Fruit fly (Drosophila melanogaster) whole organism, prepupa: ENCODE data around the gene dop.

Experiments
- Blimp-1 ChIP-seq: fragments of 200-800 bp; sonication (Bioruptor generic); optimal IDR thresholded peaks from 3 replicates; lab custom pipeline; 2017; ENCODE audit warnings: missing biosample characterization, missing genetic modification characterization, mild to moderate bottlenecking, moderate library complexity, missing genetic modification reagents
- CG15336 ChIP-seq: fragments of 200-800 bp; sonication (Bioruptor generic); IDR thresholded peaks from 2 replicates; pipeline ENCODE4 v1.3.6; 2022; ENCODE audit warnings: missing biosample characterization, missing genetic modification characterization
- CG16779 ChIP-seq: fragments of 200-800 bp; sonication (Bioruptor generic); optimal IDR thresholded peaks from 3 replicates; lab custom pipeline; 2017; ENCODE audit warnings: missing biosample characterization, mild to moderate bottlenecking, missing genetic modification characterization
- CG32006 ChIP-seq: fragments of 200-800 bp; sonication (Bioruptor generic); optimal IDR thresholded peaks from 3 replicates; lab custom pipeline; 2017; ENCODE audit warnings: missing biosample characterization, mild to moderate bottlenecking, missing genetic modification characterization
- CG3919 ChIP-seq: fragments of 200-800 bp; sonication (Bioruptor generic); optimal IDR thresholded peaks from 3 replicates; lab custom pipeline; 2016; ENCODE audit warnings: missing biosample characterization, missing genetic modification characterization
- Ets96B ChIP-seq: fragments of 200-800 bp; optimal IDR thresholded peaks from 2 replicates; lab custom pipeline; 2019; ENCODE audit warnings: missing biosample characterization, mild to moderate bottlenecking, missing genetic modification characterization, moderate library complexity
- Sox14 ChIP-seq: fragments of 200-800 bp; sonication (Bioruptor generic); optimal IDR thresholded peaks from 3 replicates; lab custom pipeline; 2016; ENCODE audit warnings: missing biosample characterization, missing genetic modification characterization
- achi ChIP-seq: fragments of 200-800 bp; sonication (Bioruptor generic); optimal IDR thresholded peaks from 3 replicates; lab custom pipeline; 2016; ENCODE audit warnings: missing biosample characterization, missing genetic modification characterization
- dsx ChIP-seq: fragments of 200-800 bp; optimal IDR thresholded peaks from 3 replicates; lab custom pipeline; 2019; ENCODE audit warnings: missing biosample characterization, mild to moderate bottlenecking, missing genetic modification characterization, moderate library complexity; ENCODE audit not compliant: poor library complexity, severe bottlenecking
- eg ChIP-seq: fragments of 200-800 bp; sonication (Bioruptor generic); IDR thresholded peaks from 3 replicates; pipeline ENCODE4 v1.3.6; 2022; ENCODE audit warnings: missing biosample characterization, missing genetic modification characterization
- ss ChIP-seq, 2 experiments: fragments of 200-800 bp; sonication (Bioruptor generic); optimal IDR thresholded peaks; 2 replicates in 1 of 2; 3 replicates in 1 of 2; lab custom pipeline; 2017 to 2018; ENCODE audit warnings: mild to moderate bottlenecking in 2 of 2, missing biosample characterization in 2 of 2, missing genetic modification characterization in 2 of 2, moderate library complexity in 1 of 2

- no peak for TF ChIP-seq CG32006 (GFP tag; lab: Kevin White, UChicago)
- no peak for TF ChIP-seq eg (GFP tag; lab: Robert Waterston, UW)
- TF ChIP-seq CG15336, result no peak
- TF ChIP-seq Sox14, result no peak
- no peak for TF ChIP-seq Blimp-1 (GFP tag; lab: Kevin White, UChicago)
- TF ChIP-seq dsx, result no peak
- TF ChIP-seq Ets96B (tag; lab: Kevin White, UChicago), result no peak
- no peak for TF ChIP-seq achi
- no peak for TF ChIP-seq CG3919
- TF ChIP-seq ss (GFP tag; optimal IDR thresholded peaks at IDR 0.05; lab: Kevin White, UChicago), result no peak
- no peak for TF ChIP-seq CG16779 (tag; lab: Kevin White, UChicago)
Measured at dm6 chr3L:15517508-15517907, 48.3 kb upstream of the dop start.
